Fruit fly (Drosophila melanogaster) whole organism, pupa: Measurements from ENCODE around the gene CenG1A.

Experiments
- CG13204 ChIP-seq: fragments of 200-800 bp; sonication (Bioruptor generic); optimal IDR thresholded peaks from 2 replicates; lab custom pipeline; 2018; ENCODE audit warnings: missing biosample characterization, mild to moderate bottlenecking, missing genetic modification characterization, moderate library complexity
- CG34367 ChIP-seq: fragments of 200-800 bp; sonication (Bioruptor generic); optimal IDR thresholded peaks from 2 replicates; lab custom pipeline; 2018; ENCODE audit warnings: missing biosample characterization, mild to moderate bottlenecking, missing genetic modification characterization
- CG4496 ChIP-seq: fragments of 200-800 bp; sonication (Bioruptor generic); IDR thresholded peaks from 3 replicates; pipeline ENCODE4 v1.3.6; 2022; ENCODE audit warnings: missing biosample characterization, missing genetic modification characterization
- Ets98B ChIP-seq: fragments of 200-800 bp; sonication (Bioruptor generic); IDR thresholded peaks from 2 replicates; pipeline ENCODE4 v1.3.6; 2022; ENCODE audit warnings: missing biosample characterization, missing genetic modification characterization
- Pif1B ChIP-seq: fragments of 200-800 bp; sonication (Bioruptor generic); optimal IDR thresholded peaks from 3 replicates; lab custom pipeline; 2016; ENCODE audit warnings: missing biosample characterization, missing genetic modification characterization
- rn ChIP-seq: fragments of 200-800 bp; sonication (Bioruptor generic); IDR thresholded peaks from 2 replicates; pipeline ENCODE4 v1.3.6; 2022; ENCODE audit warnings: missing biosample characterization, missing genetic modification characterization

DNA sequence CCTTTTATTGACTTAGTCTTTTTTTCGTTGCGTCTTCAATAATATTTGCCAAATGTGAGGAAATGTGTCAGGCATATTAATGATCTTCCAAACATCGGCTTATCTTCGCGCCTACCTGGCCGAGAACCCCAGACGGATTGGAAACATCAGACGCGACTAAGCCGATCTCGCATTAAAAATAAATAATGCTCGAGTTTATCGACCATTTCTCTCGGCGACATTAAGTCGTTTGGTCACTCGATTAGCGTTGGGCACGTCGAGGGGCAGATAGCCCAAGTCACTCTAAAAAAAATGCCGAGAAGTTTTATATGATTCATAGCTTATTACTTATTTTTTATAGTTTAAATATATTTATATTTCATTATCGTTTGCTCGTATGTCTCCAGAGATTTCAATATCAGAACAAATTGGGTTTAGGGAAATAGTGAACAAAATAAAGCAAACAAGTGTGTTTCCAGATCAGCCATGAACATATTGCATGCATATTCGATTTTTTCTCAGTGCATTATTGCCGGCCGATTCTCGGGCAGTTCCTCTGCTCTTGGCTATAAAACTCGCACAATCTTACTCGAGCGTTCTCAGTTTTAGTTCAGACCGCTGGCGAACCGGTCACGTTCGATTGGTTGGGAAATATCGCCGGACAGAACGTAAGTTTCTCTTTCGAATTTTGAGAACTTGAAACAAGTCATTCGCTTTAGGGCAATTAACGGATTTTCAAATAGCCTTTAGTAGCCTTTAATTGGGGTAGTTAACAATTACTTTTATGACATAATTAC lies 69.9 kb downstream of the CenG1A start, which contains the start of gene Ance:
- TF ChIP-seq rn (no peak), Ets98B (peak; percentile 25; the same call in 1 of the 2 replicates), CG34367 (tag; lab: Kevin White, UChicago) (peak; percentile 53), CG13204 (GFP tag; lab: Kevin White, UChicago) (no peak), CG4496 (GFP tag; lab: Robert Waterston, UW) (peak; percentile 62), Pif1B (peak; percentile 53)
